Worm (Caenorhabditis elegans) whole organism, young adult: ENCODE measurements around the gene Y57G11C.46.
A peak's percentile ranks its signal among the peaks of the same experiment; 100 is the strongest.

Experiments
- B0019.2 ChIP-seq: fragments of 200-800 bp; sonication (Bioruptor generic); conservative IDR thresholded peaks from 2 replicates; pipeline ENCODE4 v1.3.6; 2022; ENCODE audit warnings: missing genetic modification reagents, missing genetic modification characterization, missing compliant biosample characterization
- B0261.1 ChIP-seq: sonication (generic microtip); optimal IDR thresholded peaks from 2 replicates; lab custom pipeline; 2016; ENCODE audit warnings: mild to moderate bottlenecking, missing genetic modification characterization, moderate library complexity, missing compliant biosample characterization
- B0336.3 ChIP-seq: fragments of 200-800 bp; sonication (Bioruptor generic); IDR thresholded peaks from 2 replicates; pipeline ENCODE4 v1.3.6; 2022; ENCODE audit warnings: missing genetic modification characterization, missing compliant biosample characterization
- C06A6.2 ChIP-seq: fragments of 200-800 bp; sonication (Bioruptor generic); conservative IDR thresholded peaks from 2 replicates; pipeline ENCODE4 v1.3.6; 2022; ENCODE audit warnings: missing genetic modification characterization, missing compliant biosample characterization
- C17E4.6 ChIP-seq: fragments of 200-800 bp; sonication (Bioruptor generic); IDR thresholded peaks from 2 replicates; pipeline ENCODE4 v1.3.6; 2022; ENCODE audit warnings: missing genetic modification reagents, missing genetic modification characterization, missing compliant biosample characterization
- F37B4.10 ChIP-seq: fragments of 200-800 bp; sonication (Bioruptor generic); IDR thresholded peaks from 2 replicates; pipeline ENCODE4 v1.3.6; 2022; ENCODE audit warnings: missing genetic modification characterization, missing compliant biosample characterization
- F55B11.4 ChIP-seq: sonication (generic microtip); optimal IDR thresholded peaks from 2 replicates; lab custom pipeline; 2016; ENCODE audit warnings: missing compliant biosample characterization, missing genetic modification characterization, borderline replicate concordance; ENCODE audit not compliant: insufficient read depth
- F57C9.4 ChIP-seq: sonication (generic microtip); optimal IDR thresholded peaks from 2 replicates; lab custom pipeline; 2017; ENCODE audit warnings: mild to moderate bottlenecking, missing genetic modification characterization, missing compliant biosample characterization
- K11D2.4 ChIP-seq: fragments of 200-800 bp; sonication (Bioruptor generic); IDR thresholded peaks from 2 replicates; pipeline ENCODE4 v1.3.6; 2022; ENCODE audit warnings: missing genetic modification reagents, missing genetic modification characterization, missing compliant biosample characterization
- Y53F4B.3 ChIP-seq: fragments of 200-800 bp; sonication (Bioruptor generic); IDR thresholded peaks from 2 replicates; pipeline ENCODE4 v1.3.6; 2022; ENCODE audit warnings: missing genetic modification reagents, missing genetic modification characterization, missing compliant biosample characterization
- Y79H2A.3 ChIP-seq: fragments of 200-800 bp; sonication (Bioruptor generic); conservative IDR thresholded peaks from 2 replicates; pipeline ENCODE4 v1.3.6; 2022; ENCODE audit warnings: missing genetic modification reagents, missing genetic modification characterization, missing compliant biosample characterization
- Y95B8A.8 ChIP-seq: fragments of 200-800 bp; sonication (Bioruptor generic); IDR thresholded peaks from 2 replicates; pipeline ENCODE4 v1.3.6; 2022; ENCODE audit warnings: missing genetic modification reagents, missing genetic modification characterization, missing compliant biosample characterization
- ZK185.1 ChIP-seq: sonication (generic microtip); optimal IDR thresholded peaks from 2 replicates; lab custom pipeline; 2016; ENCODE audit warnings: mild to moderate bottlenecking, missing genetic modification characterization, missing compliant biosample characterization; ENCODE audit not compliant: poor library complexity, severe bottlenecking
- akir-1 ChIP-seq: fragments of 200-800 bp; sonication (Bioruptor generic); optimal IDR thresholded peaks from 2 replicates; lab custom pipeline; 2018; ENCODE audit warnings: mild to moderate bottlenecking, missing genetic modification characterization, moderate library complexity, missing compliant biosample characterization
- ama-1 ChIP-seq, 3 experiments: fragments of 150-350 bp in 1 of 3; sonication (generic microtip) in 2 of 3; optimal IDR thresholded peaks; 2 replicates each; lab custom pipeline; 2014 to 2018; ENCODE audit warnings: missing biosample characterization in 2 of 3, missing genetic modification characterization in 2 of 3, missing genetic modification reagents in 2 of 3
- attf-6 ChIP-seq: fragments of 200-800 bp; sonication (Bioruptor generic); IDR thresholded peaks from 2 replicates; pipeline ENCODE4 v1.3.6; 2022; ENCODE audit warnings: missing genetic modification reagents, missing genetic modification characterization, missing compliant biosample characterization
- cebp-2 ChIP-seq: fragments of 200-800 bp; sonication (Bioruptor generic); IDR thresholded peaks from 2 replicates; pipeline ENCODE4 v1.3.6; 2022; ENCODE audit warnings: missing genetic modification characterization, missing compliant biosample characterization
- ceh-100 ChIP-seq: fragments of 200-800 bp; sonication (Bioruptor generic); IDR thresholded peaks from 2 replicates; pipeline ENCODE4 v1.3.6; 2022; ENCODE audit warnings: missing genetic modification reagents, missing genetic modification characterization, missing compliant biosample characterization
- ceh-27 ChIP-seq: fragments of 200-800 bp; sonication (Bioruptor generic); optimal IDR thresholded peaks from 2 replicates; lab custom pipeline; 2018; ENCODE audit warnings: mild to moderate bottlenecking, missing genetic modification characterization, moderate library complexity, missing compliant biosample characterization
- ceh-58 ChIP-seq: fragments of 200-800 bp; sonication (Bioruptor generic); IDR thresholded peaks from 2 replicates; pipeline ENCODE4 v1.3.6; 2022; ENCODE audit warnings: missing genetic modification characterization, missing compliant biosample characterization
- dox-1 ChIP-seq: fragments of 200-800 bp; sonication (Bioruptor generic); IDR thresholded peaks from 2 replicates; pipeline ENCODE4 v1.3.6; 2022; ENCODE audit warnings: missing genetic modification reagents, missing genetic modification characterization, missing compliant biosample characterization
- egl-18 ChIP-seq: fragments of 200-800 bp; sonication (Bioruptor generic); IDR thresholded peaks from 2 replicates; pipeline ENCODE4 v1.3.6; 2022; ENCODE audit warnings: missing genetic modification reagents, missing genetic modification characterization, missing compliant biosample characterization
- egrh-3 ChIP-seq: fragments of 200-800 bp; sonication (Bioruptor generic); IDR thresholded peaks from 2 replicates; pipeline ENCODE4 v1.3.6; 2022; ENCODE audit warnings: missing genetic modification reagents, missing genetic modification characterization, missing compliant biosample characterization
- gei-17 ChIP-seq: fragments of 200-800 bp; sonication (Bioruptor generic); optimal IDR thresholded peaks from 2 replicates; lab custom pipeline; 2018; ENCODE audit warnings: mild to moderate bottlenecking, missing genetic modification characterization, missing compliant biosample characterization
- hlh-26 ChIP-seq: fragments of 200-800 bp; sonication (Bioruptor generic); conservative IDR thresholded peaks from 2 replicates; pipeline ENCODE4 v1.3.6; 2022; ENCODE audit warnings: missing genetic modification reagents, missing genetic modification characterization, missing compliant biosample characterization
- hrde-1 ChIP-seq: sonication (generic microtip); optimal IDR thresholded peaks from 2 replicates; lab custom pipeline; 2016; ENCODE audit warnings: missing genetic modification characterization, mild to moderate bottlenecking, missing compliant biosample characterization, moderate library complexity, missing genotype, missing genetic modification reagents, borderline replicate concordance
- lin-35 ChIP-seq, 3 experiments: fragments of 150-350 bp in 2 of 3; sonication (generic microtip) in 1 of 3; optimal IDR thresholded peaks; 2 replicates each; lab custom pipeline; 2014 to 2018; ENCODE audit warnings: missing biosample characterization in 3 of 3, missing genetic modification characterization in 3 of 3, missing genetic modification reagents in 3 of 3
- lin-54 ChIP-seq: fragments of 200-800 bp; sonication (Bioruptor generic); optimal IDR thresholded peaks from 2 replicates; lab custom pipeline; 2018; ENCODE audit warnings: mild to moderate bottlenecking, missing genetic modification characterization, missing compliant biosample characterization
- lsl-1 ChIP-seq: fragments of 200-800 bp; sonication (Bioruptor generic); optimal IDR thresholded peaks from 2 replicates; lab custom pipeline; 2018; ENCODE audit warnings: mild to moderate bottlenecking, missing genetic modification characterization, moderate library complexity, missing compliant biosample characterization
- lsy-27 ChIP-seq: sonication (generic microtip); optimal IDR thresholded peaks from 2 replicates; lab custom pipeline; 2017; ENCODE audit warnings: missing genetic modification characterization, mild to moderate bottlenecking, missing compliant biosample characterization, antibody characterized with exemption, missing genotype, borderline replicate concordance; ENCODE audit not compliant: insufficient read depth
- madf-10 ChIP-seq: sonication (generic microtip); optimal IDR thresholded peaks from 2 replicates; lab custom pipeline; 2016; ENCODE audit warnings: mild to moderate bottlenecking, missing genetic modification characterization, missing compliant biosample characterization
- madf-6 ChIP-seq: fragments of 200-800 bp; sonication (Bioruptor generic); IDR thresholded peaks from 2 replicates; pipeline ENCODE4 v1.3.6; 2022; ENCODE audit warnings: missing genetic modification reagents, missing genetic modification characterization, missing compliant biosample characterization
- mcd-1 ChIP-seq: fragments of 200-800 bp; sonication (Bioruptor generic); IDR thresholded peaks from 2 replicates; pipeline ENCODE4 v1.3.6; 2022; ENCODE audit warnings: missing genetic modification reagents, missing genetic modification characterization, missing compliant biosample characterization
- mel-28 ChIP-seq: sonication (generic microtip); optimal IDR thresholded peaks from 2 replicates; lab custom pipeline; 2016; ENCODE audit warnings: borderline replicate concordance, mild to moderate bottlenecking, missing genetic modification characterization, missing compliant biosample characterization
- nhr-120 ChIP-seq: fragments of 200-800 bp; sonication (Bioruptor generic); IDR thresholded peaks from 2 replicates; pipeline ENCODE4 v1.3.6; 2022; ENCODE audit warnings: missing genetic modification characterization, missing compliant biosample characterization
- nhr-27 ChIP-seq: fragments of 200-800 bp; sonication (Bioruptor generic); optimal IDR thresholded peaks from 2 replicates; lab custom pipeline; 2018; ENCODE audit warnings: mild to moderate bottlenecking, missing genetic modification characterization, moderate library complexity, missing compliant biosample characterization
- rec-8 ChIP-seq, 2 experiments: sonication (generic microtip); optimal IDR thresholded peaks; 2 replicates each; lab custom pipeline; 2016; ENCODE audit warnings: mild to moderate bottlenecking in 2 of 2, missing genetic modification characterization in 2 of 2, missing genetic modification reagents in 2 of 2, missing genotype in 2 of 2, missing biosample characterization in 1 of 2, missing compliant biosample characterization in 1 of 2, moderate library complexity in 1 of 2
- repo-1 ChIP-seq: sonication (generic microtip); optimal IDR thresholded peaks from 2 replicates; lab custom pipeline; 2017; ENCODE audit warnings: mild to moderate bottlenecking, missing genetic modification characterization, missing compliant biosample characterization
- rpc-1 ChIP-seq, 2 experiments: fragments of 150-350 bp in 1 of 2; sonication (generic microtip) in 1 of 2; optimal IDR thresholded peaks; 2 replicates each; lab custom pipeline; 2014 to 2018; ENCODE audit warnings: missing biosample characterization in 1 of 2, missing genetic modification characterization in 1 of 2, missing genetic modification reagents in 1 of 2, missing genotype in 1 of 2
- snpc-1.3 ChIP-seq: sonication (generic microtip); optimal IDR thresholded peaks from 2 replicates; lab custom pipeline; 2017; ENCODE audit warnings: missing genetic modification characterization, mild to moderate bottlenecking, missing compliant biosample characterization, antibody characterized with exemption, moderate library complexity, missing genotype, missing genetic modification reagents; ENCODE audit not compliant: insufficient read depth
- somi-1 ChIP-seq: fragments of 200-800 bp; sonication (Bioruptor generic); optimal IDR thresholded peaks from 2 replicates; lab custom pipeline; 2018; ENCODE audit warnings: mild to moderate bottlenecking, missing genetic modification characterization, missing compliant biosample characterization
- tbp1 ChIP-seq: fragments of 200-800 bp; sonication (Bioruptor generic); optimal IDR thresholded peaks from 2 replicates; lab custom pipeline; 2018; ENCODE audit warnings: mild to moderate bottlenecking, missing genetic modification characterization, missing compliant biosample characterization
- tlf-1 ChIP-seq: fragments of 200-800 bp; sonication (Bioruptor generic); optimal IDR thresholded peaks from 2 replicates; lab custom pipeline; 2018; ENCODE audit warnings: mild to moderate bottlenecking, missing genetic modification characterization, missing compliant biosample characterization
- xnd-1 ChIP-seq: sonication (generic microtip); optimal IDR thresholded peaks from 2 replicates; lab custom pipeline; 2016; ENCODE audit warnings: missing genotype, missing genetic modification reagents, missing genetic modification characterization, missing compliant biosample characterization
- ztf-18 ChIP-seq: sonication (generic microtip); optimal IDR thresholded peaks from 2 replicates; lab custom pipeline; 2016; ENCODE audit warnings: missing genotype, mild to moderate bottlenecking, missing genetic modification characterization, missing compliant biosample characterization
- ztf-26 ChIP-seq: sonication (generic microtip); optimal IDR thresholded peaks from 2 replicates; lab custom pipeline; 2017; ENCODE audit warnings: missing genetic modification characterization, missing compliant biosample characterization
- ztf-6 ChIP-seq: fragments of 200-800 bp; sonication (Bioruptor generic); IDR thresholded peaks from 2 replicates; pipeline ENCODE4 v1.3.6; 2022; ENCODE audit warnings: missing genetic modification reagents, missing genetic modification characterization, missing compliant biosample characterization

Y57G11C.46 gene

DNA sequence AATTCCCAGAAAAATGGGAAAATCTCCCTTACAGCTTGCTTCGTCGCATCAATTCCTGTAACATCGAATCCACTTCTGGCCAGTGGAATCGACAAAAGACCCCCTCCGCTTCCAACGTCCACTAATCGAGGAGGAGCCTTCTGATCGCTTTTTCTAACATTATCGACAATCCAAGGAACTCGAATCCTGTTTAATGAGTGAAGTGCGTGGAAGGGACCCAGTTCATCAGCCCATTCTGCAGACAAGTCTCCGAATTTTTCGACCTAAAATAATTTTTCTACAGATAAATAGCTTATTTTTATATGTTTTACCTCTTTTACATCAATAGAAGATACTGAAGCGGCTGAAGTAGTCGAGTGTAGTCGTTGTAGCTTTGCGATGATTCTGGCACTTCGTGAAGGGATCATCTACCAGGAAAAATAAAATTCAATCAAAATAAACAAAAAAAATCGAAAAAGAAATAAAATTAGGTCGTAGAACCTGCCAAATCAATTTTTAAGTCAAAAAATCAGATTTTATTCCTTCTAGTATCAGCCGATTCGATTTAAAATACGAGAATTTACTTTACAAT is 20.2 kb downstream of the Y57G11C.46 start, which contains the start of gene coq-3 (continued):
- TF ChIP-seq nhr-120 (GFP tag; lab: Robert Waterston, UW), result no peak
- TF ChIP-seq mcd-1 (GFP tag; lab: Robert Waterston, UW), result 0 out of 2 replicates have a peak, but pooled peaks have one; percentile 6
- TF ChIP-seq Y79H2A.3, result no peak
- no peak for TF ChIP-seq tlf-1 (GFP tag; lab: Kevin White, UChicago)
- TF ChIP-seq snpc-1.3, result no peak
- no peak for TF ChIP-seq somi-1 (GFP tag; lab: Kevin White, UChicago)
- TF ChIP-seq B0261.1 (tag; lab: Kevin White, UChicago), result no peak
- no peak for TF ChIP-seq F55B11.4 (tag; lab: Kevin White, UChicago)
- TF ChIP-seq mel-28 (tag; lab: Kevin White, UChicago), result no peak
- 0 out of 2 replicates have a peak, but pooled peaks have one; percentile 15 for TF ChIP-seq dox-1 (GFP tag; lab: Robert Waterston, UW)
- TF ChIP-seq ceh-58 (GFP tag; lab: Robert Waterston, UW), result no peak
- TF ChIP-seq rpc-1 (optimal IDR thresholded peaks at IDR 0.05; lab: Kevin White, UChicago), result no peak
- TF ChIP-seq rpc-1 (tag; optimal IDR thresholded peaks at IDR 0.05; lab: Kevin White, UChicago), result no peak
- TF ChIP-seq hrde-1 (tag; lab: Kevin White, UChicago), result no peak
- no peak for TF ChIP-seq C17E4.6 (GFP tag; lab: Robert Waterston, UW)
- TF ChIP-seq B0336.3 (GFP tag; lab: Robert Waterston, UW), result no peak
- no peak for TF ChIP-seq gei-17 (GFP tag; lab: Kevin White, UChicago)
- TF ChIP-seq madf-6 (GFP tag; lab: Robert Waterston, UW), result no peak
- no peak for TF ChIP-seq ztf-6 (GFP tag; lab: Robert Waterston, UW)
- no peak for TF ChIP-seq ceh-100 (GFP tag; lab: Robert Waterston, UW)
- peak; percentile 17 for TF ChIP-seq ama-1 (optimal IDR thresholded peaks at IDR 0.05; lab: Kevin White, UChicago)
- no peak for TF ChIP-seq ama-1 (GFP tag; optimal IDR thresholded peaks at IDR 0.05; lab: Kevin White, UChicago)
- no peak for TF ChIP-seq tbp1 (GFP tag; lab: Kevin White, UChicago)
- TF ChIP-seq ceh-27, result no peak
- TF ChIP-seq akir-1, result no peak
- TF ChIP-seq Y95B8A.8 (GFP tag; lab: Robert Waterston, UW), result no peak
- TF ChIP-seq nhr-27, result peak; percentile 47
- TF ChIP-seq C06A6.2 (GFP tag; lab: Robert Waterston, UW), result no peak
- no peak for TF ChIP-seq lsy-27 (tag; lab: Kevin White, UChicago)
- no peak for TF ChIP-seq lsl-1 (GFP tag; lab: Kevin White, UChicago)
- TF ChIP-seq hlh-26 (GFP tag; lab: Robert Waterston, UW), result no peak
- no peak for TF ChIP-seq lin-35 (GFP tag; optimal IDR thresholded peaks at IDR 0.05; lab: Kevin White, UChicago)
- TF ChIP-seq K11D2.4 (GFP tag; lab: Robert Waterston, UW), result no peak
- TF ChIP-seq egl-18, result no peak
- TF ChIP-seq madf-10 (tag; lab: Kevin White, UChicago), result no peak
- no peak for TF ChIP-seq B0019.2
- no peak for TF ChIP-seq lin-54 (GFP tag; lab: Kevin White, UChicago)
- no peak for TF ChIP-seq F57C9.4 (tag; lab: Kevin White, UChicago)
- TF ChIP-seq F37B4.10 (GFP tag; lab: Robert Waterston, UW), result no peak
- no peak for TF ChIP-seq ztf-26 (tag; lab: Kevin White, UChicago)
- no peak for TF ChIP-seq cebp-2 (GFP tag; lab: Robert Waterston, UW)
- TF ChIP-seq ZK185.1 (tag; lab: Kevin White, UChicago), result no peak
- TF ChIP-seq attf-6 (GFP tag; lab: Robert Waterston, UW), result peak; percentile 71
- peak; percentile 46 for TF ChIP-seq repo-1
- TF ChIP-seq ztf-18, result no peak
- no peak for TF ChIP-seq Y53F4B.3
- TF ChIP-seq rec-8 (tag; optimal IDR thresholded peaks at IDR 0.05; lab: Kevin White, UChicago), result no peak
- no peak for TF ChIP-seq xnd-1 (tag; lab: Kevin White, UChicago)
- TF ChIP-seq egrh-3, result no peak
